Fruit fly (Drosophila melanogaster): Measurements from ENCODE around the gene eff.

Gene eff

dm6 chr3R:14728713-14729685 lies 12.1 kb downstream of the eff start (continued):
- TF ChIP-seq H15 (GFP tag; IDR thresholded peaks at IDR 0.05), result no peak
- TF ChIP-seq CG4404 (GFP tag; IDR thresholded peaks at IDR 0.05), result no peak
- no peak for TF ChIP-seq ATbp (GFP tag; optimal IDR thresholded peaks at IDR 0.05)
- no peak for TF ChIP-seq TFAM (GFP tag; optimal IDR thresholded peaks at IDR 0.05)
- TF ChIP-seq CG12071 (GFP tag; optimal IDR thresholded peaks at IDR 0.05), result no peak
- TF ChIP-seq Hr51 (GFP tag; optimal IDR thresholded peaks at IDR 0.05), result peak in 1 of 2 experiments; percentile 92
- TF ChIP-seq jing (GFP tag; optimal IDR thresholded peaks at IDR 0.05), result no peak
- 0 out of 2 replicates have a peak, but pooled peaks have one; percentile 31 for TF ChIP-seq Oaz (GFP tag; IDR thresholded peaks at IDR 0.05)
- TF ChIP-seq ind (GFP tag; optimal IDR thresholded peaks at IDR 0.05), result peak; percentile 47
- TF ChIP-seq salm (tag; optimal IDR thresholded peaks at IDR 0.05), result peak; percentile 7
- peak; percentile 76 for TF ChIP-seq CG17359 (tag; optimal IDR thresholded peaks at IDR 0.05)
- no peak for TF ChIP-seq fd102C (GFP tag; optimal IDR thresholded peaks at IDR 0.05)
- peak; percentile 40 for TF ChIP-seq Fer1 (GFP tag; optimal IDR thresholded peaks at IDR 0.05)
- TF ChIP-seq CG14050 (GFP tag; IDR thresholded peaks at IDR 0.05), result peak; percentile 57; the same call in 1 of the 3 replicates
- TF ChIP-seq CG11723 (GFP tag; optimal IDR thresholded peaks at IDR 0.05), result peak; percentile 29
- peak; percentile 37 for TF ChIP-seq CG10267 (tag; optimal IDR thresholded peaks at IDR 0.05)
- TF ChIP-seq grau (tag; optimal IDR thresholded peaks at IDR 0.05), result peak; percentile 70
- TF ChIP-seq tio (GFP tag; optimal IDR thresholded peaks at IDR 0.05), result peak; percentile 30
- no peak for TF ChIP-seq CG12155 (GFP tag; optimal IDR thresholded peaks at IDR 0.05)
- TF ChIP-seq Xrp1 (GFP tag; IDR thresholded peaks at IDR 0.05), result peak; percentile 48; the same call in 1 of the 2 replicates
- TF ChIP-seq CG6689 (GFP tag; IDR thresholded peaks at IDR 0.05), result peak; percentile 53
- peak; percentile 18 for TF ChIP-seq CG5245 (GFP tag; optimal IDR thresholded peaks at IDR 0.05)
- TF ChIP-seq CG11695 (GFP tag; IDR thresholded peaks at IDR 0.05), result 0 out of 3 replicates have a peak, but pooled peaks have one; percentile 41
- TF ChIP-seq tup (GFP tag; optimal IDR thresholded peaks at IDR 0.05), result no peak
- no peak for TF ChIP-seq CG6683 (GFP tag; optimal IDR thresholded peaks at IDR 0.05)
- TF ChIP-seq Sin3A (optimal IDR thresholded peaks at IDR 0.05), result no peak
- TF ChIP-seq CG9932 (GFP tag; IDR thresholded peaks at IDR 0.05), result peak; percentile 56
- TF ChIP-seq CG11398 (GFP tag; optimal IDR thresholded peaks at IDR 0.05), result no peak
- TF ChIP-seq stc (GFP tag; IDR thresholded peaks at IDR 0.05), result peak; percentile 65
- TF ChIP-seq Dref (GFP tag; IDR thresholded peaks at IDR 0.05), result no peak
- no peak for TF ChIP-seq sima (GFP tag; optimal IDR thresholded peaks at IDR 0.05)
- TF ChIP-seq CG8924 (tag; optimal IDR thresholded peaks at IDR 0.05), result peak; percentile 68
- TF ChIP-seq pfk (GFP tag; optimal IDR thresholded peaks at IDR 0.05), result no peak
- TF ChIP-seq CG7987 (GFP tag; optimal IDR thresholded peaks at IDR 0.05), result no peak
- TF ChIP-seq CG10274 (GFP tag; optimal IDR thresholded peaks at IDR 0.05), result no peak
- TF ChIP-seq CG30403 (GFP tag; optimal IDR thresholded peaks at IDR 0.05), result peak; percentile 62
- no peak for TF ChIP-seq Sry-β (GFP tag; optimal IDR thresholded peaks at IDR 0.05)
- peak; percentile 35 for TF ChIP-seq CG15011 (GFP tag; optimal IDR thresholded peaks at IDR 0.05)
- no peak for TF ChIP-seq Dp (GFP tag; optimal IDR thresholded peaks at IDR 0.05)
- TF ChIP-seq CG4820 (GFP tag; optimal IDR thresholded peaks at IDR 0.05), result peak; percentile 29
- no peak for TF ChIP-seq CG3995 (GFP tag; optimal IDR thresholded peaks at IDR 0.05)
- no peak for TF ChIP-seq pum (GFP tag; optimal IDR thresholded peaks at IDR 0.05)
- no peak for TF ChIP-seq CrebB (tag; optimal IDR thresholded peaks at IDR 0.05)
- TF ChIP-seq disco-r (GFP tag; optimal IDR thresholded peaks at IDR 0.05), result no peak
- TF ChIP-seq D19B (GFP tag; optimal IDR thresholded peaks at IDR 0.05), result no peak
- no peak for TF ChIP-seq CG8765 (GFP tag; IDR thresholded peaks at IDR 0.05)
- TF ChIP-seq Ptx1 (GFP tag; IDR thresholded peaks at IDR 0.05), result peak; percentile 69
- TF ChIP-seq CG15601 (tag; optimal IDR thresholded peaks at IDR 0.05), result no peak
- TF ChIP-seq Opbp (GFP tag; IDR thresholded peaks at IDR 0.05; ENCODE audit: partially characterized antibody), result no peak

All from whole organism, embryonic.